Worm (Caenorhabditis elegans) whole organism, mixed stage, embryonic: Measurements from ENCODE around the gene srbc-22.

Experiments used
- elt-3 ChIP-seq: fragments of 150-350 bp; optimal IDR thresholded peaks from 2 replicates; lab custom pipeline; 2014; ENCODE audit warnings: missing biosample characterization, missing genetic modification characterization
- lsy-2 ChIP-seq: fragments of 150-350 bp; optimal IDR thresholded peaks from 2 replicates; lab custom pipeline; 2014; ENCODE audit warnings: missing biosample characterization, missing genetic modification characterization
- mep-1 ChIP-seq: fragments of 150-350 bp; optimal IDR thresholded peaks from 2 replicates; lab custom pipeline; 2017; ENCODE audit warnings: missing biosample characterization, missing genetic modification reagents, missing genetic modification characterization, inconsistent platforms
- nhr-237 ChIP-seq: fragments of 150-350 bp; optimal IDR thresholded peaks from 2 replicates; lab custom pipeline; 2014; ENCODE audit warnings: missing biosample characterization, missing genetic modification characterization
- nhr-28 ChIP-seq: fragments of 150-350 bp; optimal IDR thresholded peaks from 2 replicates; lab custom pipeline; 2014; ENCODE audit warnings: missing biosample characterization, missing genetic modification characterization
- snpc-4 ChIP-seq: fragments of 150-350 bp; optimal IDR thresholded peaks from 2 replicates; lab custom pipeline; 2014; ENCODE audit warnings: missing biosample characterization, missing genetic modification characterization
- sptf-1 ChIP-seq: sonication (generic microtip); optimal IDR thresholded peaks from 2 replicates; lab custom pipeline; 2017; ENCODE audit warnings: mild to moderate bottlenecking, missing genetic modification characterization, moderate library complexity, missing compliant biosample characterization

ce11 chrV:2118574-2118973 lies 38.4 kb upstream of the srbc-22 start, which contains the start of gene bgnt-1.2:
- no peak for TF ChIP-seq lsy-2
- no peak for TF ChIP-seq mep-1 (tag; lab: Kevin White, UChicago)
- TF ChIP-seq nhr-237: no peak
- no peak for TF ChIP-seq elt-3 (tag; lab: Kevin White, UChicago)
- no peak for TF ChIP-seq nhr-28 (tag; lab: Kevin White, UChicago)
- no peak for TF ChIP-seq sptf-1 (tag; lab: Kevin White, UChicago)
- no peak for TF ChIP-seq snpc-4 (tag; lab: Kevin White, UChicago)
